Worm (Caenorhabditis elegans) whole organism, mixed stage, embryonic: Measurements from ENCODE around the gene tmed-4.

Experiments
- blmp-1 ChIP-seq: fragments of 150-350 bp; optimal IDR thresholded peaks from 2 replicates; lab custom pipeline; 2014; ENCODE audit warnings: missing biosample characterization, missing genetic modification characterization
- ces-1 ChIP-seq: fragments of 150-350 bp; optimal IDR thresholded peaks from 2 replicates; lab custom pipeline; 2014; ENCODE audit warnings: missing biosample characterization, missing genetic modification reagents, missing genetic modification characterization
- cnd-1 ChIP-seq: fragments of 200-800 bp; sonication (Bioruptor generic); optimal IDR thresholded peaks from 2 replicates; lab custom pipeline; 2018; ENCODE audit warnings: mild to moderate bottlenecking, missing genetic modification characterization, missing compliant biosample characterization
- elt-3 ChIP-seq: fragments of 150-350 bp; optimal IDR thresholded peaks from 2 replicates; lab custom pipeline; 2014; ENCODE audit warnings: missing biosample characterization, missing genetic modification characterization
- ham-2 ChIP-seq: fragments of 200-800 bp; sonication (Bioruptor generic); optimal IDR thresholded peaks from 2 replicates; lab custom pipeline; 2018; ENCODE audit warnings: mild to moderate bottlenecking, missing genetic modification characterization, missing compliant biosample characterization
- lin-13 ChIP-seq: fragments of 150-350 bp; optimal IDR thresholded peaks from 2 replicates; lab custom pipeline; 2014; ENCODE audit warnings: missing biosample characterization, missing genetic modification characterization
- lsy-2 ChIP-seq: fragments of 150-350 bp; optimal IDR thresholded peaks from 2 replicates; lab custom pipeline; 2014; ENCODE audit warnings: missing biosample characterization, missing genetic modification characterization
- mep-1 ChIP-seq: fragments of 150-350 bp; optimal IDR thresholded peaks from 2 replicates; lab custom pipeline; 2017; ENCODE audit warnings: missing biosample characterization, missing genetic modification reagents, missing genetic modification characterization, inconsistent platforms
- nhr-12 ChIP-seq: fragments of 150-350 bp; optimal IDR thresholded peaks from 2 replicates; lab custom pipeline; 2014; ENCODE audit warnings: missing biosample characterization, missing genetic modification characterization
- nhr-237 ChIP-seq: fragments of 150-350 bp; optimal IDR thresholded peaks from 2 replicates; lab custom pipeline; 2014; ENCODE audit warnings: missing biosample characterization, missing genetic modification characterization
- nhr-76 ChIP-seq: sonication (generic microtip); optimal IDR thresholded peaks from 2 replicates; lab custom pipeline; 2017; ENCODE audit warnings: missing biosample characterization, missing genetic modification characterization
- pha-4 ChIP-seq: fragments of 150-350 bp; optimal IDR thresholded peaks from 2 replicates; lab custom pipeline; 2018; ENCODE audit warnings: missing biosample characterization, missing genetic modification reagents, missing genetic modification characterization
- snpc-4 ChIP-seq: fragments of 150-350 bp; optimal IDR thresholded peaks from 2 replicates; lab custom pipeline; 2014; ENCODE audit warnings: missing biosample characterization, missing genetic modification characterization
- sptf-1 ChIP-seq: sonication (generic microtip); optimal IDR thresholded peaks from 2 replicates; lab custom pipeline; 2017; ENCODE audit warnings: mild to moderate bottlenecking, missing genetic modification characterization, moderate library complexity, missing compliant biosample characterization

DNA sequence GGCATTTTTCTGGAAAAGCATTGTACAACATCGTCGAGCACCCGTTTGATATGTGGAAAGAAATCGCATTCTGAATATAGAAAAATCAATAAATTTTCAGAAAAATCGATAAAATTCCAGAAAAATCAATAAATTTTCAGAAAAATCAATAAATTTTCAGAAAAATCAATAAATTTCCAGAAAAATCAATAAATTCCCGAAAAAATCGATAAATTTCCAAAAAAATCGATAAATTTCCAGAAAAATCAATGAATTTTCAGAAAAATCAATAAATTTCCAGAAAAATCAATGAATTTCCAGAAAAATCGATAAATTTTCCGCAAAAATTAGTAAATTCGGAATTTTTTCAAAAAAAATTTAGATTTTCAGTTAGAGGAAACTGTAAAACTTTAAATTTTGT is 41.5 kb downstream of the tmed-4 start, which contains the start of gene fars-2:
- TF ChIP-seq lin-13 (tag; lab: Kevin White, UChicago) (no peak), nhr-237 (no peak), sptf-1 (tag; lab: Kevin White, UChicago) (no peak), ham-2 (GFP tag; lab: Kevin White, UChicago) (no peak), nhr-12 (tag; lab: Kevin White, UChicago) (no peak), elt-3 (tag; lab: Kevin White, UChicago) (no peak), cnd-1 (tag; lab: Kevin White, UChicago) (no peak), pha-4 (tag; lab: Kevin White, UChicago) (no peak), blmp-1 (tag; lab: Kevin White, UChicago) (no peak), nhr-76 (tag; lab: Kevin White, UChicago) (no peak), lsy-2 (tag; lab: Kevin White, UChicago) (no peak), mep-1 (tag; lab: Kevin White, UChicago) (no peak), snpc-4 (no peak), ces-1 (GFP tag; lab: Kevin White, UChicago) (no peak)
